Worm (Caenorhabditis elegans) whole organism, mixed stage, embryonic: ENCODE measurements around the gene fbxa-39.

Experiments used
- M03D4.4 ChIP-seq: sonication (generic microtip); optimal IDR thresholded peaks from 2 replicates; lab custom pipeline; 2017; ENCODE audit warnings: mild to moderate bottlenecking, missing genetic modification characterization, missing compliant biosample characterization
- bed-3 ChIP-seq: fragments of 200-800 bp; sonication (Bioruptor generic); optimal IDR thresholded peaks from 3 replicates; lab custom pipeline; 2018; ENCODE audit warnings: mild to moderate bottlenecking, missing genetic modification characterization, moderate library complexity, missing compliant biosample characterization
- blmp-1 ChIP-seq: fragments of 150-350 bp; optimal IDR thresholded peaks from 2 replicates; lab custom pipeline; 2014; ENCODE audit warnings: missing biosample characterization, missing genetic modification characterization
- ceh-39 ChIP-seq: fragments of 150-350 bp; optimal IDR thresholded peaks from 2 replicates; lab custom pipeline; 2014; ENCODE audit warnings: missing biosample characterization, missing genetic modification characterization
- ceh-43 ChIP-seq: fragments of 200-800 bp; sonication (Bioruptor generic); optimal IDR thresholded peaks from 2 replicates; lab custom pipeline; 2018; ENCODE audit warnings: mild to moderate bottlenecking, missing genetic modification characterization, moderate library complexity, missing compliant biosample characterization
- ceh-83 ChIP-seq: fragments of 200-800 bp; sonication (Bioruptor generic); optimal IDR thresholded peaks from 2 replicates; lab custom pipeline; 2018; ENCODE audit warnings: mild to moderate bottlenecking, missing genetic modification characterization, missing compliant biosample characterization
- ces-1 ChIP-seq: fragments of 150-350 bp; optimal IDR thresholded peaks from 2 replicates; lab custom pipeline; 2014; ENCODE audit warnings: missing biosample characterization, missing genetic modification reagents, missing genetic modification characterization
- cnd-1 ChIP-seq: fragments of 200-800 bp; sonication (Bioruptor generic); optimal IDR thresholded peaks from 2 replicates; lab custom pipeline; 2018; ENCODE audit warnings: mild to moderate bottlenecking, missing genetic modification characterization, missing compliant biosample characterization
- drap-1 ChIP-seq: fragments of 200-800 bp; sonication (Bioruptor generic); optimal IDR thresholded peaks from 3 replicates; lab custom pipeline; 2018; ENCODE audit warnings: mild to moderate bottlenecking, missing genetic modification characterization, missing compliant biosample characterization
- elt-1 ChIP-seq: sonication (generic microtip); optimal IDR thresholded peaks from 2 replicates; lab custom pipeline; 2017; ENCODE audit warnings: missing genetic modification characterization, mild to moderate bottlenecking, missing compliant biosample characterization, antibody characterized with exemption, moderate library complexity, borderline replicate concordance; ENCODE audit not compliant: insufficient read depth
- elt-3 ChIP-seq: fragments of 150-350 bp; optimal IDR thresholded peaks from 2 replicates; lab custom pipeline; 2014; ENCODE audit warnings: missing biosample characterization, missing genetic modification characterization
- flh-1 ChIP-seq: fragments of 200-800 bp; sonication (Bioruptor generic); optimal IDR thresholded peaks from 2 replicates; lab custom pipeline; 2018; ENCODE audit warnings: mild to moderate bottlenecking, missing genetic modification characterization, moderate library complexity, missing compliant biosample characterization
- ham-2 ChIP-seq: fragments of 200-800 bp; sonication (Bioruptor generic); optimal IDR thresholded peaks from 2 replicates; lab custom pipeline; 2018; ENCODE audit warnings: mild to moderate bottlenecking, missing genetic modification characterization, missing compliant biosample characterization
- hlh-1 ChIP-seq: fragments of 150-350 bp; optimal IDR thresholded peaks from 2 replicates; lab custom pipeline; 2014; ENCODE audit warnings: missing biosample characterization, missing genetic modification reagents, missing genetic modification characterization
- lin-13 ChIP-seq: fragments of 150-350 bp; optimal IDR thresholded peaks from 2 replicates; lab custom pipeline; 2014; ENCODE audit warnings: missing biosample characterization, missing genetic modification characterization
- lin-32 ChIP-seq: fragments of 200-800 bp; sonication (Bioruptor generic); optimal IDR thresholded peaks from 2 replicates; lab custom pipeline; 2018; ENCODE audit warnings: mild to moderate bottlenecking, missing genetic modification characterization, missing compliant biosample characterization
- lsy-2 ChIP-seq: fragments of 150-350 bp; optimal IDR thresholded peaks from 2 replicates; lab custom pipeline; 2014; ENCODE audit warnings: missing biosample characterization, missing genetic modification characterization
- mab-5 ChIP-seq: fragments of 150-350 bp; optimal IDR thresholded peaks from 2 replicates; lab custom pipeline; 2014; ENCODE audit warnings: missing biosample characterization, missing genetic modification characterization
- mep-1 ChIP-seq: fragments of 150-350 bp; optimal IDR thresholded peaks from 2 replicates; lab custom pipeline; 2017; ENCODE audit warnings: missing biosample characterization, missing genetic modification reagents, missing genetic modification characterization, inconsistent platforms
- mls-2 ChIP-seq: sonication (generic microtip); optimal IDR thresholded peaks from 2 replicates; lab custom pipeline; 2016; ENCODE audit warnings: mild to moderate bottlenecking, missing genetic modification characterization, moderate library complexity, missing compliant biosample characterization
- nhr-12 ChIP-seq: fragments of 150-350 bp; optimal IDR thresholded peaks from 2 replicates; lab custom pipeline; 2014; ENCODE audit warnings: missing biosample characterization, missing genetic modification characterization
- nhr-2 ChIP-seq: fragments of 150-350 bp; optimal IDR thresholded peaks from 2 replicates; lab custom pipeline; 2014; ENCODE audit warnings: missing biosample characterization, missing genetic modification characterization
- nhr-237 ChIP-seq: fragments of 150-350 bp; optimal IDR thresholded peaks from 2 replicates; lab custom pipeline; 2014; ENCODE audit warnings: missing biosample characterization, missing genetic modification characterization
- nhr-28 ChIP-seq: fragments of 150-350 bp; optimal IDR thresholded peaks from 2 replicates; lab custom pipeline; 2014; ENCODE audit warnings: missing biosample characterization, missing genetic modification characterization
- nhr-76 ChIP-seq: sonication (generic microtip); optimal IDR thresholded peaks from 2 replicates; lab custom pipeline; 2017; ENCODE audit warnings: missing biosample characterization, missing genetic modification characterization
- pha-4 ChIP-seq: fragments of 150-350 bp; optimal IDR thresholded peaks from 2 replicates; lab custom pipeline; 2018; ENCODE audit warnings: missing biosample characterization, missing genetic modification reagents, missing genetic modification characterization
- sem-2 ChIP-seq: fragments of 200-800 bp; sonication (Bioruptor generic); optimal IDR thresholded peaks from 2 replicates; lab custom pipeline; 2018; ENCODE audit warnings: mild to moderate bottlenecking, missing genetic modification characterization, missing compliant biosample characterization
- snpc-4 ChIP-seq: fragments of 150-350 bp; optimal IDR thresholded peaks from 2 replicates; lab custom pipeline; 2014; ENCODE audit warnings: missing biosample characterization, missing genetic modification characterization
- sptf-1 ChIP-seq: sonication (generic microtip); optimal IDR thresholded peaks from 2 replicates; lab custom pipeline; 2017; ENCODE audit warnings: mild to moderate bottlenecking, missing genetic modification characterization, moderate library complexity, missing compliant biosample characterization
- tbx-8 ChIP-seq: fragments of 200-800 bp; sonication (Bioruptor generic); optimal IDR thresholded peaks from 2 replicates; lab custom pipeline; 2018; ENCODE audit warnings: mild to moderate bottlenecking, missing genetic modification characterization, moderate library complexity, missing compliant biosample characterization
- unc-39 ChIP-seq: fragments of 150-350 bp; optimal IDR thresholded peaks from 2 replicates; lab custom pipeline; 2014; ENCODE audit warnings: missing biosample characterization, missing genetic modification characterization
- unc-62 ChIP-seq: fragments of 150-350 bp; optimal IDR thresholded peaks from 2 replicates; lab custom pipeline; 2014; ENCODE audit warnings: missing biosample characterization, missing genetic modification reagents, missing genetic modification characterization
- zip-8 ChIP-seq: fragments of 150-350 bp; optimal IDR thresholded peaks from 2 replicates; lab custom pipeline; 2014; ENCODE audit warnings: missing biosample characterization, missing genetic modification characterization

fbxa-39 gene

DNA sequence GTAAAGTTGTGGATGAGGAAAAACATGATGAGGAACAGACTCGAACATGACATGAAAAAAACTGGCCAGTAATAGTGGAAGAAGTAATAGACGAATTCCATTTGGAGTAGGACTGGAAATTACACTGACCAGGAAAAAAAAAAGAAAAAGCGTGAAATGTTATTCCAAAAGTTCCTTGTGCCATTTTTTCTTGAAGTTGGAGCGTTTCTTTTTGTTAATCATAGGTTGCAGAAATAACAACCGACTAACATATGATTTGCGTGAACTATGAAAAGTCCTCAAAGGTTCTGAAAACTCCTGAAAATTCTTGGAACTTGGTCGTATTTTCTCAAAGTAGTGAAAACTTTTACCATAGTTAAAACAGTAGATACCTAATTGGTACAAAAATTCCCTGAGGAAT lies 27.1 kb upstream of the fbxa-39 start, which contains the start of gene srd-67:
TSS of gene srd-67 (minus strand) at position 101 of the 400 bp plus-strand sequence.
- TF ChIP-seq lsy-2 (tag; lab: Kevin White, UChicago) (no peak), unc-39 (tag; lab: Kevin White, UChicago) (no peak), bed-3 (no peak), pha-4 (no peak), nhr-76 (no peak), snpc-4 (tag; lab: Kevin White, UChicago) (no peak), nhr-28 (no peak), hlh-1 (tag; lab: Kevin White, UChicago) (no peak), mab-5 (tag; lab: Kevin White, UChicago) (no peak), ceh-83 (GFP tag; lab: Kevin White, UChicago) (no peak), flh-1 (GFP tag; lab: Kevin White, UChicago) (no peak), nhr-2 (no peak)
- TF ChIP-seq, all 35 proteins: peak for 0

DNA sequence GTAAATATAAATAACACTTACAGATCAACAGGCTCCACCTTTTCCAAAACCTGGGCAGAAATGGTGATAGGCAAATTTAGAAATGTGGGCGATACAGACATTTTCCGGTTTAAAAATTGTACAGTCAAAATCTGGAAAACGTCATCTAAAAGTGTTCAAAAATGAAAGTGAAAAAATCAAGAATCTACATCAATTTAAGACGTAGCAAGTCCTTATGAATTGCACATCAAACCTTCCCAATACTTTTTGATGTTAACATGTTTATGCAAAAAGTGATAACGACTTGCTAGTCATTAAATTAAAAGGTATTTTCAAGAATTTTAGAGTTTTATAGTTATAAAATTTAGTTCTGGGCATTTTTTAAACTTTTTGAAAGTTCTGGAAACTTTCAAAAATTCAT lies 21.5 kb upstream of the fbxa-39 start, which contains the start of gene fbxa-7:
TSS of gene fbxa-7 (minus strand) at position 101 of the 400 bp plus-strand sequence.
- TF ChIP-seq unc-62 (GFP tag; lab: Kevin White, UChicago), result no peak
- no peak for TF ChIP-seq nhr-76
- no peak for TF ChIP-seq ces-1 (GFP tag; lab: Kevin White, UChicago)
- TF ChIP-seq nhr-237 (tag; lab: Kevin White, UChicago), result no peak
- TF ChIP-seq blmp-1, result no peak
- no peak for TF ChIP-seq unc-39 (tag; lab: Kevin White, UChicago)
- no peak for TF ChIP-seq M03D4.4 (tag; lab: Kevin White, UChicago)
- TF ChIP-seq cnd-1, result no peak
- no peak for TF ChIP-seq zip-8
- TF ChIP-seq ceh-39 (tag; lab: Kevin White, UChicago), result no peak
- TF ChIP-seq, all 35 proteins: peak for 0

DNA sequence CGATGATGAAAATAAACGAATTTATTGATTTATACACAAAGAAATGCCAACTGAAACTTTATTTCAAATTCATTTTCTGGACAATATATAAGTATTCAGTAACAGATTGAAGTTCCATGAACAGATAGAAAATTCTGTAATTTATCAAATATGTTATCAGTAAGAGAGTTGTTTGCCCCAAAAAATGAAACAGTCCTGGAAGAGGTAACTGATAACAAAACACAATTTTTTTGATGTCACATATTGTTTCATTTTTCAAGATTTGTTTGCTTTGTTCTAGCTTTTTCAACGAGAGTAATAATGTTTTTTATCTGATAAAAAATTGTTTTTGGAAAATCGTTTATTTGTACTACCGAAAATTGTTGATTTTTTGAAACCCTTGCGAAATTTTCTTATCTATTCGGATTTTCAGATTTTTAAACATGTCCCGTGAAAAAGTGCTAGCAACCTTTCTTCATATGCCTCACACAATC lies 19.8 kb upstream of the fbxa-39 start, which contains the start of gene fbxa-73:
TSS of gene fbxa-73 (plus strand) at position 423 of the 473 bp plus-strand sequence.
- no peak for TF ChIP-seq mep-1 (tag; lab: Kevin White, UChicago)
- TF ChIP-seq flh-1 (GFP tag; lab: Kevin White, UChicago), result no peak
- TF ChIP-seq unc-62 (GFP tag; lab: Kevin White, UChicago), result no peak
- no peak for TF ChIP-seq ham-2
- no peak for TF ChIP-seq zip-8
- no peak for TF ChIP-seq lin-32 (GFP tag; lab: Kevin White, UChicago)
- TF ChIP-seq snpc-4 (tag; lab: Kevin White, UChicago), result no peak
- TF ChIP-seq hlh-1 (tag; lab: Kevin White, UChicago), result no peak
- no peak for TF ChIP-seq ceh-83 (GFP tag; lab: Kevin White, UChicago)
- no peak for TF ChIP-seq cnd-1
- no peak for TF ChIP-seq mab-5 (tag; lab: Kevin White, UChicago)
- TF ChIP-seq elt-3 (tag; lab: Kevin White, UChicago), result no peak
- TF ChIP-seq sem-2 (GFP tag; lab: Kevin White, UChicago), result no peak
- no peak for TF ChIP-seq tbx-8 (GFP tag; lab: Kevin White, UChicago)
- no peak for TF ChIP-seq pha-4
- no peak for TF ChIP-seq ces-1 (GFP tag; lab: Kevin White, UChicago)
- TF ChIP-seq nhr-12 (tag; lab: Kevin White, UChicago), result no peak
- no peak for TF ChIP-seq sptf-1 (tag; lab: Kevin White, UChicago)
- no peak for TF ChIP-seq drap-1

DNA sequence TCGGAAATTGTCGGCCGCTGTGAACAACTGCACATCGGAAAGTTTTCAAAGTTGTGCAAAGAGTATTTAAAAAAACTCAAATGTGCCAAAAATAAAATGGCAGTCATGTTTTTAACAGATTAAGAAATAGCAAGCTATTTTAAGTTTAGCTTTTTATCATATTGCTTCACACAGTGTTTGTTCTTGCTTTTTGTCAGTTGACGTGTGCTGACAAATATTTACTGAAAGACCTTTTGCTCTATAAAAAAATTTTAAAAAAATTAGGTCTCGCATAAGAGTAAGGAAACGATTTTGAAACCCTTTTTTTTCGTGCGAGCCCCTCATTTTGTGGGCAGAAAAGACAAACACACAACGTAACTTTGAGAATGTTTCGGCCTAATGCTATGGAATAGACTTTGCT lies 17.3 kb upstream of the fbxa-39 start, which contains the start of gene fbxa-71:
TSS of gene fbxa-71 (plus strand) at position 301 of the 400 bp plus-strand sequence.
- TF ChIP-seq drap-1, result no peak
- no peak for TF ChIP-seq mls-2
- TF ChIP-seq nhr-12 (tag; lab: Kevin White, UChicago), result no peak
- no peak for TF ChIP-seq mep-1 (tag; lab: Kevin White, UChicago)
- no peak for TF ChIP-seq ceh-83 (GFP tag; lab: Kevin White, UChicago)
- TF ChIP-seq sem-2 (GFP tag; lab: Kevin White, UChicago), result no peak
- no peak for TF ChIP-seq ceh-43 (GFP tag; lab: Kevin White, UChicago)
- no peak for TF ChIP-seq unc-62 (GFP tag; lab: Kevin White, UChicago)
- no peak for TF ChIP-seq unc-39 (tag; lab: Kevin White, UChicago)
- no peak for TF ChIP-seq sptf-1 (tag; lab: Kevin White, UChicago)
- no peak for TF ChIP-seq nhr-28
- TF ChIP-seq lin-13, result no peak
- TF ChIP-seq ces-1 (GFP tag; lab: Kevin White, UChicago), result no peak
- TF ChIP-seq nhr-2, result no peak
- no peak for TF ChIP-seq snpc-4 (tag; lab: Kevin White, UChicago)
- no peak for TF ChIP-seq elt-1 (tag; lab: Kevin White, UChicago)
- no peak for TF ChIP-seq nhr-76
- TF ChIP-seq flh-1 (GFP tag; lab: Kevin White, UChicago), result no peak
